Fruit fly (Drosophila melanogaster) S2 (cell line): ENCODE measurements around the gene DCP2.

Experiments
- CG8478 ChIP-seq: fragments of >200 bp; optimal IDR thresholded peaks from 2 replicates; lab custom pipeline; 2018
- CTCF ChIP-seq, 2 experiments: fragments of >200 bp; optimal IDR thresholded peaks; 2 replicates each; lab custom pipeline; 2018

dm6 chr3L:15775498-15775897 lies 50.7 kb downstream of the DCP2 start:
- TF ChIP-seq CG8478 = no peak
- no peak for TF ChIP-seq CTCF (optimal IDR thresholded peaks at IDR 0.05; lab: Kevin White, UChicago)
